Worm (Caenorhabditis elegans) whole organism, late embryonic: ENCODE results near the gene cpg-24.

ENCODE experiments used
- ama-1 ChIP-seq: fragments of 150-350 bp; optimal IDR thresholded peaks from 2 replicates; lab custom pipeline; 2014
- ets-4 ChIP-seq: sonication (generic microtip); optimal IDR thresholded peaks from 2 replicates; lab custom pipeline; 2016; ENCODE audit warnings: missing genetic modification characterization, missing compliant biosample characterization
- ref-2 ChIP-seq: sonication (generic microtip); optimal IDR thresholded peaks from 2 replicates; lab custom pipeline; 2016; ENCODE audit warnings: missing genetic modification characterization, missing compliant biosample characterization
- unc-86 ChIP-seq: sonication (generic microtip); optimal IDR thresholded peaks from 2 replicates; lab custom pipeline; 2016; ENCODE audit warnings: missing genetic modification characterization, missing compliant biosample characterization

DNA sequence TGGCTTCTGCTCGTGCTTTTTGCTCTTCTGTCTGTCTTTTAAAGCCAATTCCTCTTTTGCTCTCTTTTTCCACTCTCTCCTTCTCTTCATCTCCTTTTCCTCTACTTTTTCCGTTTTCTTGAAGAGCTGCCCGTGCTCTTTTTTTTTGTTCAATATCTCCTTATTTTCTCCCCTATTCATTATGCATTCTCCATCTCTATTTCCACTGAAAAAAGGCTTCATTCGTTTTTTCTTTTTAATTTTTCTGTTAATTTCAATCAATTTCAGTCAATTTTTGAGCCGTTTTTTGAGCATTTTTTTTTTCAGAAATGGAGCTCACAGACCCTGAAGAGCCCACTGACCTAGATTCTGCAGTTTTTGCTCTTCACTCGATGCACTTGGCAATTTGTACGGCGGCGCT lies 40.6 kb downstream of the cpg-24 start, which contains the start of gene Y41D4B.1:
- TF ChIP-seq ets-4 (no peak), ref-2 (tag; lab: Kevin White, UChicago) (no peak), unc-86 (tag; lab: Kevin White, UChicago) (no peak), ama-1 (lab: Kevin White, UChicago) (no peak)
